Fruit fly (Drosophila melanogaster): ENCODE data around the gene slx1.

- TF ChIP-seq CG6163 (GFP tag; IDR thresholded peaks at IDR 0.05), result no peak
- TF ChIP-seq Gug (GFP tag; IDR thresholded peaks at IDR 0.05), result no peak
- no peak for TF ChIP-seq Hr38 (GFP tag; optimal IDR thresholded peaks at IDR 0.05)
- TF ChIP-seq Sox15 (GFP tag; optimal IDR thresholded peaks at IDR 0.05), result no peak
- no peak for TF ChIP-seq fkh (GFP tag; optimal IDR thresholded peaks at IDR 0.05)
- no peak for TF ChIP-seq CG15336 (GFP tag; IDR thresholded peaks at IDR 0.05)
- TF ChIP-seq Hr4 (GFP tag; optimal IDR thresholded peaks at IDR 0.05), result no peak
- TF ChIP-seq CG31627 (GFP tag; optimal IDR thresholded peaks at IDR 0.05), result no peak
- no peak for TF ChIP-seq Ets96B (tag; optimal IDR thresholded peaks at IDR 0.05)
- TF ChIP-seq CG8119 (GFP tag; IDR thresholded peaks at IDR 0.05), result no peak
These were observed 22.4 kb downstream of the slx1 start for dm6 chr3R:4664199-4664598.

Measured in whole organism, prepupa.